Worm (Caenorhabditis elegans): ENCODE results near the gene trim-21.

ce11 chrII:2302330-2302729 is 10.3 kb downstream of the trim-21 start, which contains the start of gene B0281.6:
- TF ChIP-seq F10B5.3 (tag; optimal IDR thresholded peaks at IDR 0.05), result no peak
- TF ChIP-seq nhr-111 (GFP tag; optimal IDR thresholded peaks at IDR 0.05), result no peak
- no peak for TF ChIP-seq nhr-10 (tag; optimal IDR thresholded peaks at IDR 0.05)
- no peak for TF ChIP-seq mdl-1 (tag; optimal IDR thresholded peaks at IDR 0.05)
- TF ChIP-seq fkh-10 (GFP tag; optimal IDR thresholded peaks at IDR 0.05), result no peak
- TF ChIP-seq tra-1 (GFP tag; IDR thresholded peaks at IDR 0.05), result no peak
- no peak for TF ChIP-seq unc-62 (GFP tag; optimal IDR thresholded peaks at IDR 0.05 in 1 of 2)
- no peak for TF ChIP-seq unc-62 (tag; optimal IDR thresholded peaks at IDR 0.05)
- TF ChIP-seq dve-1 (tag; optimal IDR thresholded peaks at IDR 0.05; ENCODE audit: insufficient read depth), result no peak
- TF ChIP-seq ceh-82 (tag; optimal IDR thresholded peaks at IDR 0.05), result no peak
- no peak for TF ChIP-seq aly-2 (tag; optimal IDR thresholded peaks at IDR 0.05)
- TF ChIP-seq dpl-1 (GFP tag; optimal IDR thresholded peaks at IDR 0.05), result no peak
- TF ChIP-seq egl-27 (tag; optimal IDR thresholded peaks at IDR 0.05), result no peak
- no peak for TF ChIP-seq nhr-25 (tag; optimal IDR thresholded peaks at IDR 0.05; ENCODE audit: borderline replicate concordance, insufficient read depth)
